Worm (Caenorhabditis elegans) whole organism, early embryonic: Measurements from ENCODE around the gene ndx-2.

ENCODE experiments used
- B0310.2 ChIP-seq: sonication (generic microtip); optimal IDR thresholded peaks from 2 replicates; lab custom pipeline; 2016; ENCODE audit warnings: mild to moderate bottlenecking, missing genetic modification characterization, missing compliant biosample characterization
- aly-1 ChIP-seq: sonication (generic microtip); optimal IDR thresholded peaks from 2 replicates; lab custom pipeline; 2016; ENCODE audit warnings: missing genetic modification characterization, missing compliant biosample characterization
- ama-1 ChIP-seq: fragments of 150-350 bp; optimal IDR thresholded peaks from 2 replicates; lab custom pipeline; 2014
- hmbx-1 ChIP-seq: sonication (generic microtip); optimal IDR thresholded peaks from 2 replicates; lab custom pipeline; 2016; ENCODE audit warnings: mild to moderate bottlenecking, missing genetic modification characterization, missing compliant biosample characterization
- hmg-4 ChIP-seq: fragments of 200-800 bp; sonication (Bioruptor generic); optimal IDR thresholded peaks from 2 replicates; lab custom pipeline; 2018; ENCODE audit warnings: mild to moderate bottlenecking, missing genetic modification characterization, missing compliant biosample characterization
- pes-1 ChIP-seq: fragments of 200-800 bp; sonication (Bioruptor generic); IDR thresholded peaks from 2 replicates; pipeline ENCODE4 v1.3.6; 2022; ENCODE audit warnings: missing genetic modification reagents, missing genetic modification characterization, missing compliant biosample characterization
- tbx-11 ChIP-seq: fragments of 200-800 bp; sonication (Bioruptor generic); IDR thresholded peaks from 2 replicates; pipeline ENCODE4 v1.3.6; 2022; ENCODE audit warnings: missing genetic modification characterization, missing compliant biosample characterization
- tbx-37 ChIP-seq: fragments of 200-800 bp; sonication (Bioruptor generic); conservative IDR thresholded peaks from 2 replicates; pipeline ENCODE4 v1.3.6; 2022; ENCODE audit warnings: missing genetic modification reagents, missing genetic modification characterization, missing compliant biosample characterization

DNA sequence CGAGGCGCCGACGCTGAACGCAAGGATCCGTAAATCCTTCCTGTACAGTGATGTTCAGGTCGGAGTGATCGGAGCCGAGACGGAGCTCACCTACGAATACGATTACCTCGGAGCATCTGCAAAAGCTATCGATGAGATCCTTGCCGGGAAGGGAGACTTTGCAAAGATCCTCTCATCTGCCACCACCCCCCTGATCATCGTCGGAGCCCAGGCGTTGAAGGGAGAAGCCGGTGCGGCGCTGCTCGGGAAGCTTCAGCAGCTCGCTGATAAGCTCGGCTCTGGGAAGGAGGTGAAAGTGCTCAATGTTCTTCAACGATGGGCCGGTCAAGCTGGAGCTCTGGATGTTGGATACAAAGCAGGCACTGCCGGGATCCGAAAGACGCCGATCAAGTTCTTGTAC lies 38.5 kb upstream of the ndx-2 start:
- no peak for TF ChIP-seq hmg-4 (GFP tag; lab: Kevin White, UChicago)
- TF ChIP-seq aly-1 (tag; lab: Kevin White, UChicago): no peak
- TF ChIP-seq hmbx-1 (tag; lab: Kevin White, UChicago): no peak
- no peak for TF ChIP-seq B0310.2 (tag; lab: Kevin White, UChicago)
- no peak for TF ChIP-seq pes-1 (GFP tag; lab: Robert Waterston, UW)
- no peak for TF ChIP-seq ama-1 (lab: Kevin White, UChicago)
- no peak for TF ChIP-seq tbx-37 (GFP tag; lab: Robert Waterston, UW)
- peak; percentile 6; the same call in 1 of the 2 replicates for TF ChIP-seq tbx-11
